Fruit fly (Drosophila melanogaster) whole organism, wandering third instar larva: ENCODE measurements around the gene CG12194.

Experiments
- CG32264 ChIP-seq: fragments of 200-800 bp; sonication (Bioruptor generic); optimal IDR thresholded peaks from 2 replicates; lab custom pipeline; 2016; ENCODE audit warnings: missing biosample characterization, missing genetic modification characterization
- GATAd ChIP-seq: sonication (Bioruptor generic); optimal IDR thresholded peaks from 2 replicates; lab custom pipeline; 2016; ENCODE audit warnings: missing biosample characterization, missing genetic modification characterization
- Hnf4 ChIP-seq: fragments of 200-800 bp; sonication (Bioruptor generic); optimal IDR thresholded peaks from 2 replicates; lab custom pipeline; 2016; ENCODE audit warnings: missing biosample characterization, mild to moderate bottlenecking, missing genetic modification characterization
- Hr78 ChIP-seq: fragments of >200 bp; optimal IDR thresholded peaks from 2 replicates; lab custom pipeline; 2017; ENCODE audit warnings: missing biosample characterization, missing genetic modification characterization
- dmrt93B ChIP-seq: fragments of 200-800 bp; sonication (Bioruptor generic); optimal IDR thresholded peaks from 2 replicates; lab custom pipeline; 2018; ENCODE audit warnings: missing biosample characterization, mild to moderate bottlenecking, missing genetic modification characterization
- ey ChIP-seq: fragments of 200-800 bp; sonication (Bioruptor generic); optimal IDR thresholded peaks from 2 replicates; lab custom pipeline; 2016; ENCODE audit warnings: missing biosample characterization, missing genetic modification characterization
- pan ChIP-seq: fragments of >200 bp; optimal IDR thresholded peaks from 2 replicates; lab custom pipeline; 2017
- usp ChIP-seq: fragments of >200 bp; optimal IDR thresholded peaks from 2 replicates; lab custom pipeline; 2017; ENCODE audit warnings: missing biosample characterization, missing genetic modification characterization

- TF ChIP-seq CG32264 (GFP tag; lab: Kevin White, UChicago), result peak; percentile 96
- peak; percentile 98 for TF ChIP-seq Hnf4 (GFP tag; lab: Kevin White, UChicago)
- peak; percentile 95 for TF ChIP-seq dmrt93B (GFP tag; lab: Kevin White, UChicago)
- peak; percentile 87 for TF ChIP-seq GATAd (GFP tag; lab: Kevin White, UChicago)
- TF ChIP-seq pan (lab: Kevin White, UChicago), result no peak
- TF ChIP-seq ey (GFP tag; lab: Kevin White, UChicago), result peak; percentile 98
- no peak for TF ChIP-seq Hr78 (GFP tag; lab: Kevin White, UChicago)
- TF ChIP-seq usp (GFP tag; lab: Kevin White, UChicago), result no peak
These were observed at the start of gene CG12194, which contains the start of gene tank for dm6 chr2L:4837772-4838397.
